Worm (Caenorhabditis elegans) whole organism, late embryonic: ENCODE data around the gene M195.2.

Source experiments
- C38D4.7 ChIP-seq: fragments of 200-800 bp; sonication (Bioruptor generic); optimal IDR thresholded peaks from 2 replicates; lab custom pipeline; 2018; ENCODE audit warnings: mild to moderate bottlenecking, missing genetic modification characterization, moderate library complexity, missing compliant biosample characterization
- F13H6.1 ChIP-seq: sonication (generic microtip); optimal IDR thresholded peaks from 2 replicates; lab custom pipeline; 2016; ENCODE audit warnings: missing genetic modification characterization, missing compliant biosample characterization
- K02D7.2 ChIP-seq: sonication (generic microtip); optimal IDR thresholded peaks from 2 replicates; lab custom pipeline; 2017; ENCODE audit warnings: mild to moderate bottlenecking, missing genetic modification characterization, missing compliant biosample characterization
- K09A11.1 ChIP-seq: sonication (generic microtip); optimal IDR thresholded peaks from 2 replicates; lab custom pipeline; 2017; ENCODE audit warnings: antibody characterized with exemption, mild to moderate bottlenecking, missing genetic modification characterization, missing compliant biosample characterization; ENCODE audit not compliant: insufficient read depth
- T23F11.4 ChIP-seq: fragments of 200-800 bp; sonication (Bioruptor generic); optimal IDR thresholded peaks from 2 replicates; lab custom pipeline; 2018; ENCODE audit warnings: mild to moderate bottlenecking, missing genetic modification characterization, missing compliant biosample characterization
- ama-1 ChIP-seq: fragments of 150-350 bp; optimal IDR thresholded peaks from 2 replicates; lab custom pipeline; 2014
- ceh-18 ChIP-seq: sonication (generic microtip); optimal IDR thresholded peaks from 2 replicates; lab custom pipeline; 2016; ENCODE audit warnings: missing genetic modification characterization, missing compliant biosample characterization
- ceh-19 ChIP-seq: fragments of 200-800 bp; sonication (Bioruptor generic); optimal IDR thresholded peaks from 2 replicates; lab custom pipeline; 2018; ENCODE audit warnings: mild to moderate bottlenecking, missing genetic modification characterization, missing compliant biosample characterization
- ceh-2 ChIP-seq: sonication (generic microtip); optimal IDR thresholded peaks from 2 replicates; lab custom pipeline; 2016; ENCODE audit warnings: missing genotype, missing genetic modification characterization, missing compliant biosample characterization
- ceh-22 ChIP-seq: sonication (generic microtip); optimal IDR thresholded peaks from 2 replicates; lab custom pipeline; 2017; ENCODE audit warnings: missing biosample characterization, missing genetic modification characterization
- ceh-30 ChIP-seq: fragments of 150-350 bp; optimal IDR thresholded peaks from 2 replicates; lab custom pipeline; 2014; ENCODE audit warnings: missing biosample characterization, missing genetic modification characterization
- ceh-34 ChIP-seq: sonication (generic microtip); optimal IDR thresholded peaks from 2 replicates; lab custom pipeline; 2016; ENCODE audit warnings: mild to moderate bottlenecking, missing genetic modification characterization, missing compliant biosample characterization
- ceh-45 ChIP-seq: fragments of 200-800 bp; sonication (Bioruptor generic); IDR thresholded peaks from 2 replicates; pipeline ENCODE4 v1.3.6; 2022; ENCODE audit warnings: missing genetic modification reagents, missing genetic modification characterization, missing compliant biosample characterization
- che-1 ChIP-seq: sonication (generic microtip); optimal IDR thresholded peaks from 2 replicates; lab custom pipeline; 2016; ENCODE audit warnings: mild to moderate bottlenecking, missing genetic modification characterization, missing compliant biosample characterization
- dmd-4 ChIP-seq: sonication (generic microtip); optimal IDR thresholded peaks from 2 replicates; lab custom pipeline; 2016; ENCODE audit warnings: borderline replicate concordance, missing genetic modification characterization, missing compliant biosample characterization
- elt-2 ChIP-seq: sonication (generic microtip); optimal IDR thresholded peaks from 2 replicates; lab custom pipeline; 2016; ENCODE audit warnings: missing genetic modification reagents, missing genetic modification characterization, missing compliant biosample characterization
- eyg-1 ChIP-seq: sonication (generic microtip); optimal IDR thresholded peaks from 2 replicates; lab custom pipeline; 2016; ENCODE audit warnings: missing genotype, missing genetic modification characterization, missing compliant biosample characterization
- fax-1 ChIP-seq: sonication (generic microtip); optimal IDR thresholded peaks from 2 replicates; lab custom pipeline; 2016; ENCODE audit warnings: missing genotype, missing genetic modification characterization, missing compliant biosample characterization
- fkh-10 ChIP-seq: fragments of 150-350 bp; optimal IDR thresholded peaks from 2 replicates; lab custom pipeline; 2014; ENCODE audit warnings: missing biosample characterization, missing genetic modification reagents, missing genetic modification characterization
- fkh-6 ChIP-seq: sonication (generic microtip); optimal IDR thresholded peaks from 2 replicates; lab custom pipeline; 2016; ENCODE audit warnings: missing genetic modification characterization, missing compliant biosample characterization
- hlh-13 ChIP-seq: fragments of 200-800 bp; sonication (Bioruptor generic); optimal IDR thresholded peaks from 2 replicates; lab custom pipeline; 2018; ENCODE audit warnings: mild to moderate bottlenecking, missing genetic modification characterization, missing compliant biosample characterization
- hlh-15 ChIP-seq: sonication (generic microtip); optimal IDR thresholded peaks from 2 replicates; lab custom pipeline; 2016; ENCODE audit warnings: missing genetic modification characterization, missing compliant biosample characterization
- hlh-30 ChIP-seq: sonication (generic microtip); optimal IDR thresholded peaks from 2 replicates; lab custom pipeline; 2017; ENCODE audit warnings: antibody characterized with exemption, missing genetic modification characterization, missing compliant biosample characterization; ENCODE audit not compliant: insufficient read depth
- hlh-6 ChIP-seq: sonication (generic microtip); optimal IDR thresholded peaks from 2 replicates; lab custom pipeline; 2016; ENCODE audit warnings: missing genotype, missing genetic modification characterization, missing compliant biosample characterization
- hlh-8 ChIP-seq: sonication (generic microtip); optimal IDR thresholded peaks from 2 replicates; lab custom pipeline; 2016; ENCODE audit warnings: missing genotype, missing genetic modification characterization, missing compliant biosample characterization
- lim-6 ChIP-seq: sonication (generic microtip); optimal IDR thresholded peaks from 2 replicates; lab custom pipeline; 2016; ENCODE audit warnings: missing genetic modification characterization, missing compliant biosample characterization
- lin-11 ChIP-seq: fragments of 200-800 bp; sonication (Bioruptor generic); optimal IDR thresholded peaks from 2 replicates; lab custom pipeline; 2018; ENCODE audit warnings: mild to moderate bottlenecking, missing genetic modification characterization, missing compliant biosample characterization
- madf-2 ChIP-seq: sonication (generic microtip); optimal IDR thresholded peaks from 2 replicates; lab custom pipeline; 2017; ENCODE audit warnings: missing genetic modification characterization, missing compliant biosample characterization
- nfya-1 ChIP-seq: sonication (generic microtip); optimal IDR thresholded peaks from 2 replicates; lab custom pipeline; 2017; ENCODE audit warnings: missing genetic modification characterization, mild to moderate bottlenecking, missing compliant biosample characterization, antibody characterized with exemption, moderate library complexity
- nhr-232 ChIP-seq: sonication (generic microtip); optimal IDR thresholded peaks from 2 replicates; lab custom pipeline; 2016; ENCODE audit warnings: missing genetic modification characterization, missing compliant biosample characterization
- npax-4 ChIP-seq: sonication (generic microtip); optimal IDR thresholded peaks from 2 replicates; lab custom pipeline; 2016; ENCODE audit warnings: missing genetic modification characterization, missing compliant biosample characterization
- odd-2 ChIP-seq: sonication (generic microtip); optimal IDR thresholded peaks from 2 replicates; lab custom pipeline; 2017; ENCODE audit warnings: antibody characterized with exemption, mild to moderate bottlenecking, missing genetic modification characterization, missing compliant biosample characterization
- pag-3 ChIP-seq: sonication (generic microtip); optimal IDR thresholded peaks from 2 replicates; lab custom pipeline; 2016; ENCODE audit warnings: missing compliant biosample characterization, missing genetic modification characterization, borderline replicate concordance
- pat-9 ChIP-seq: fragments of 200-800 bp; sonication (Bioruptor generic); optimal IDR thresholded peaks from 2 replicates; lab custom pipeline; 2018; ENCODE audit warnings: mild to moderate bottlenecking, missing genetic modification characterization, moderate library complexity, missing compliant biosample characterization
- pax-1 ChIP-seq: fragments of 150-350 bp; optimal IDR thresholded peaks from 2 replicates; lab custom pipeline; 2014; ENCODE audit warnings: missing biosample characterization, missing genetic modification characterization
- pha-4 ChIP-seq: fragments of 150-350 bp; optimal IDR thresholded peaks from 2 replicates; lab custom pipeline; 2018; ENCODE audit warnings: missing biosample characterization, missing genetic modification reagents, missing genetic modification characterization
- ref-2 ChIP-seq: sonication (generic microtip); optimal IDR thresholded peaks from 2 replicates; lab custom pipeline; 2016; ENCODE audit warnings: missing genetic modification characterization, missing compliant biosample characterization
- sdc-2 ChIP-seq: sonication (generic microtip); optimal IDR thresholded peaks from 2 replicates; lab custom pipeline; 2016; ENCODE audit warnings: missing genotype, missing genetic modification characterization, missing compliant biosample characterization
- syd-9 ChIP-seq: sonication (generic microtip); optimal IDR thresholded peaks from 2 replicates; lab custom pipeline; 2016; ENCODE audit warnings: mild to moderate bottlenecking, missing genetic modification characterization, moderate library complexity, missing compliant biosample characterization
- tbx-2 ChIP-seq: sonication (generic microtip); optimal IDR thresholded peaks from 2 replicates; lab custom pipeline; 2016; ENCODE audit warnings: missing genetic modification characterization, missing compliant biosample characterization
- tbx-7 ChIP-seq: sonication (generic microtip); optimal IDR thresholded peaks from 2 replicates; lab custom pipeline; 2016; ENCODE audit warnings: missing genotype, missing genetic modification characterization, missing compliant biosample characterization
- ttx-3 ChIP-seq: sonication (generic microtip); optimal IDR thresholded peaks from 2 replicates; lab custom pipeline; 2016; ENCODE audit warnings: missing genetic modification reagents, missing genetic modification characterization, missing compliant biosample characterization
- unc-3 ChIP-seq, 2 experiments: fragments of 200-800 bp in 1 of 2; sonication (Bioruptor generic) in 1 of 2; sonication (generic microtip) in 1 of 2; conservative IDR thresholded peaks in 1 of 2; optimal IDR thresholded peaks in 1 of 2; 2 replicates each; pipeline versions ENCODE4 v1.3.6 to Lab custom; 2016 to 2022; ENCODE audit warnings: missing compliant biosample characterization in 2 of 2, missing genetic modification characterization in 2 of 2, missing genetic modification reagents in 1 of 2
- unc-55 ChIP-seq: sonication (generic microtip); optimal IDR thresholded peaks from 2 replicates; lab custom pipeline; 2017; ENCODE audit warnings: missing biosample characterization, missing genetic modification reagents, missing genetic modification characterization
- unc-86 ChIP-seq: sonication (generic microtip); optimal IDR thresholded peaks from 2 replicates; lab custom pipeline; 2016; ENCODE audit warnings: missing genetic modification characterization, missing compliant biosample characterization
- ztf-16 ChIP-seq: sonication (generic microtip); optimal IDR thresholded peaks from 2 replicates; lab custom pipeline; 2017; ENCODE audit warnings: missing genetic modification characterization, missing compliant biosample characterization

M195.2 gene

DNA sequence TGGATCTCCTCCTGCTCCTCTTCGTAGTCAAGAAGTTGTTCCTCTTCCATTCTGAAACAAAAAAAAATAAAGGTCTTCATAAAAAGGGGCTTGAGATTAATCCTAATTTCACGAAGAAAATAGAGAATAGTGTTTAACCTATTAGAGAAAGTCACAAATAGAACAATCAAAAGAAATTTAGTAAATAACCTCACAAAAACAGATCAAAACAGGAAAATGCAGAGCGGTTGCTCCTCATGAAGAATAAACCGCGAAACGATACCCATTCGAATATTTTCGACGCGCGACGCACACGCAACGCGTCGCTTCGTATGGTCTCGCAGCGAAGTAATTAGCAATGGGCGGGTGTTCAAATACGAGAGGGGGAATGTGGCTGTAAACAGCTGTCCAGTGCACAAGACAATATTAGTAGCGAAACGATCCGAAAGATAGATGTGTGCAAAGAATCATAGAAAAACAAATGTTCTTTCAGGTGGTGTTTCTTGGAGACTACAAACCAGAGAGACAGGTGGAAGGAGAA lies 31.7 kb upstream of the M195.2 start, which contains the start of gene hel-1 (continued):
- peak; percentile 75 for TF ChIP-seq tbx-2 (tag; lab: Kevin White, UChicago)
- TF ChIP-seq ceh-18 (tag; lab: Kevin White, UChicago): peak; percentile 90
- TF ChIP-seq fkh-6 (tag; lab: Kevin White, UChicago): no peak
- TF ChIP-seq ceh-30: peak; percentile 25
- no peak for TF ChIP-seq unc-3 (GFP tag; conservative IDR thresholded peaks at IDR 0.05; lab: Robert Waterston, UW)
- TF ChIP-seq unc-3 (tag; optimal IDR thresholded peaks at IDR 0.05; lab: Kevin White, UChicago): no peak
- no peak for TF ChIP-seq ceh-22 (tag; lab: Kevin White, UChicago)
- TF ChIP-seq elt-2 (tag; lab: Kevin White, UChicago): no peak
- no peak for TF ChIP-seq odd-2 (tag; lab: Kevin White, UChicago)
- peak; percentile 68 for TF ChIP-seq nfya-1
- TF ChIP-seq lin-11 (tag; lab: Kevin White, UChicago): no peak
- TF ChIP-seq unc-55 (GFP tag; lab: Kevin White, UChicago): no peak
- no peak for TF ChIP-seq pag-3
- peak; percentile 56 for TF ChIP-seq ceh-2
- TF ChIP-seq ceh-19 (GFP tag; lab: Kevin White, UChicago): peak; percentile 10
- TF ChIP-seq pat-9 (tag; lab: Kevin White, UChicago): no peak
- TF ChIP-seq hlh-13 (GFP tag; lab: Kevin White, UChicago): no peak
- TF ChIP-seq ceh-34 (tag; lab: Kevin White, UChicago): peak; percentile 71
- peak; percentile 16 for TF ChIP-seq T23F11.4 (GFP tag; lab: Kevin White, UChicago)
- TF ChIP-seq nhr-232 (tag; lab: Kevin White, UChicago): no peak
- TF ChIP-seq ztf-16: peak; percentile 10
- no peak for TF ChIP-seq dmd-4 (tag; lab: Kevin White, UChicago)
- no peak for TF ChIP-seq K09A11.1 (tag; lab: Kevin White, UChicago)
- no peak for TF ChIP-seq ttx-3 (tag; lab: Kevin White, UChicago)
- TF ChIP-seq hlh-8 (tag; lab: Kevin White, UChicago): peak; percentile 39
- no peak for TF ChIP-seq fax-1
- no peak for TF ChIP-seq che-1 (tag; lab: Kevin White, UChicago)
- no peak for TF ChIP-seq hlh-15
- TF ChIP-seq pha-4 (tag; lab: Kevin White, UChicago): no peak
- TF ChIP-seq hlh-6 (tag; lab: Kevin White, UChicago): no peak
- TF ChIP-seq syd-9 (tag; lab: Kevin White, UChicago): no peak
- no peak for TF ChIP-seq pax-1
- TF ChIP-seq npax-4: no peak
- peak; percentile 47 for TF ChIP-seq sdc-2
- TF ChIP-seq unc-86 (tag; lab: Kevin White, UChicago): no peak
- no peak for TF ChIP-seq ama-1 (lab: Kevin White, UChicago)
- TF ChIP-seq K02D7.2 (tag; lab: Kevin White, UChicago): no peak
- no peak for TF ChIP-seq F13H6.1 (tag; lab: Kevin White, UChicago)
- no peak for TF ChIP-seq tbx-7 (tag; lab: Kevin White, UChicago)
- TF ChIP-seq eyg-1 (tag; lab: Kevin White, UChicago): no peak
- no peak for TF ChIP-seq hlh-30 (tag; lab: Kevin White, UChicago)
- peak; percentile 71 for TF ChIP-seq ref-2
- no peak for TF ChIP-seq C38D4.7 (GFP tag; lab: Kevin White, UChicago)
- no peak for TF ChIP-seq ceh-45 (GFP tag; lab: Robert Waterston, UW)
- TF ChIP-seq fkh-10: no peak
- peak; percentile 30 for TF ChIP-seq madf-2 (tag; lab: Kevin White, UChicago)
- TF ChIP-seq lim-6: no peak
- TF ChIP-seq, all 69 proteins: peak for 21
